Worm (Caenorhabditis elegans) whole organism, L3 larva: ENCODE results near the gene Y44A6D.3.
A peak's percentile ranks its signal among the peaks of the same experiment; 100 is the strongest.

Experiments used
- R02D3.7 ChIP-seq: fragments of 150-350 bp; optimal IDR thresholded peaks from 2 replicates; lab custom pipeline; 2014; ENCODE audit warnings: missing biosample characterization, missing genetic modification characterization
- ZK546.5 ChIP-seq: sonication (generic microtip); optimal IDR thresholded peaks from 2 replicates; lab custom pipeline; 2017; ENCODE audit warnings: missing biosample characterization, missing genetic modification characterization
- aly-2 ChIP-seq: fragments of 150-350 bp; optimal IDR thresholded peaks from 2 replicates; lab custom pipeline; 2014; ENCODE audit warnings: missing biosample characterization, missing genetic modification characterization
- ama-1 ChIP-seq: fragments of 150-350 bp; optimal IDR thresholded peaks from 2 replicates; lab custom pipeline; 2018
- ceh-16 ChIP-seq: sonication (generic microtip); optimal IDR thresholded peaks from 2 replicates; lab custom pipeline; 2017; ENCODE audit warnings: missing biosample characterization, missing genetic modification characterization
- ceh-28 ChIP-seq: fragments of 150-350 bp; optimal IDR thresholded peaks from 2 replicates; lab custom pipeline; 2014; ENCODE audit warnings: missing biosample characterization, missing genetic modification reagents, missing genetic modification characterization
- ceh-82 ChIP-seq: fragments of 150-350 bp; optimal IDR thresholded peaks from 2 replicates; lab custom pipeline; 2014; ENCODE audit warnings: missing biosample characterization, missing genetic modification characterization
- ceh-9 ChIP-seq: sonication (generic microtip); optimal IDR thresholded peaks from 2 replicates; lab custom pipeline; 2018; ENCODE audit warnings: missing biosample characterization, missing genetic modification characterization
- daf-12 ChIP-seq: fragments of 150-350 bp; optimal IDR thresholded peaks from 2 replicates; lab custom pipeline; 2014; ENCODE audit warnings: missing biosample characterization, missing genetic modification reagents, missing genetic modification characterization
- egl-27 ChIP-seq: sonication (generic microtip); optimal IDR thresholded peaks from 4 replicates; lab custom pipeline; 2017; ENCODE audit warnings: missing biosample characterization, missing genetic modification reagents, missing genetic modification characterization
- egl-5 ChIP-seq: fragments of 150-350 bp; optimal IDR thresholded peaks from 2 replicates; lab custom pipeline; 2017; ENCODE audit warnings: missing biosample characterization, missing genetic modification reagents, missing genetic modification characterization, inconsistent platforms
- elt-1 ChIP-seq: fragments of 150-350 bp; optimal IDR thresholded peaks from 2 replicates; lab custom pipeline; 2014; ENCODE audit warnings: missing biosample characterization, missing genetic modification characterization
- elt-2 ChIP-seq: sonication (generic microtip); optimal IDR thresholded peaks from 2 replicates; lab custom pipeline; 2016; ENCODE audit warnings: missing genetic modification reagents, mild to moderate bottlenecking, missing genetic modification characterization, missing compliant biosample characterization
- elt-3 ChIP-seq, 3 experiments: fragments of 150-350 bp in 1 of 3; sonication (generic microtip) in 2 of 3; optimal IDR thresholded peaks; 2 replicates in 2 of 3; 4 replicates in 1 of 3; lab custom pipeline; 2014 to 2017; ENCODE audit warnings: missing biosample characterization in 3 of 3, missing genetic modification characterization in 3 of 3
- eor-1 ChIP-seq, 2 experiments: fragments of 150-350 bp; optimal IDR thresholded peaks; 2 replicates each; lab custom pipeline; 2014 to 2018; ENCODE audit warnings: missing biosample characterization in 2 of 2, missing genetic modification characterization in 2 of 2
- fkh-10 ChIP-seq: sonication (generic microtip); optimal IDR thresholded peaks from 2 replicates; lab custom pipeline; 2017; ENCODE audit warnings: missing biosample characterization, missing genetic modification reagents, missing genetic modification characterization
- fos-1 ChIP-seq: fragments of 150-350 bp; optimal IDR thresholded peaks from 2 replicates; lab custom pipeline; 2014; ENCODE audit warnings: missing biosample characterization, missing genetic modification characterization
- hmg-11 ChIP-seq: sonication (generic microtip); optimal IDR thresholded peaks from 2 replicates; lab custom pipeline; 2016; ENCODE audit warnings: missing genetic modification characterization, missing compliant biosample characterization
- jun-1 ChIP-seq: fragments of 150-350 bp; optimal IDR thresholded peaks from 2 replicates; lab custom pipeline; 2014; ENCODE audit warnings: missing biosample characterization, missing genetic modification reagents, missing genetic modification characterization
- lin-15B ChIP-seq: fragments of 150-350 bp; optimal IDR thresholded peaks from 2 replicates; lab custom pipeline; 2014; ENCODE audit warnings: missing biosample characterization, missing genetic modification characterization
- lin-39 ChIP-seq: fragments of 150-350 bp; optimal IDR thresholded peaks from 2 replicates; lab custom pipeline; 2018; ENCODE audit warnings: missing biosample characterization, missing genetic modification reagents, missing genetic modification characterization
- lsy-12 ChIP-seq: sonication (generic microtip); optimal IDR thresholded peaks from 2 replicates; lab custom pipeline; 2016; ENCODE audit warnings: mild to moderate bottlenecking, missing genetic modification characterization, missing compliant biosample characterization
- mdl-1 ChIP-seq: fragments of 150-350 bp; optimal IDR thresholded peaks from 2 replicates; lab custom pipeline; 2014; ENCODE audit warnings: missing biosample characterization, missing genetic modification characterization
- mml-1 ChIP-seq: fragments of 150-350 bp; sonication (generic microtip); optimal IDR thresholded peaks from 3 replicates; lab custom pipeline; 2014; ENCODE audit warnings: missing biosample characterization, missing genetic modification characterization
- nfya-1 ChIP-seq: sonication (generic microtip); optimal IDR thresholded peaks from 2 replicates; lab custom pipeline; 2017; ENCODE audit warnings: missing genetic modification characterization, mild to moderate bottlenecking, missing compliant biosample characterization, antibody characterized with exemption, moderate library complexity; ENCODE audit not compliant: insufficient read depth
- nhr-11 ChIP-seq: fragments of 150-350 bp; optimal IDR thresholded peaks from 2 replicates; lab custom pipeline; 2014; ENCODE audit warnings: missing biosample characterization, missing genetic modification characterization
- nhr-12 ChIP-seq: fragments of 150-350 bp; optimal IDR thresholded peaks from 2 replicates; lab custom pipeline; 2014; ENCODE audit warnings: missing biosample characterization, missing genetic modification characterization
- nhr-23 ChIP-seq: fragments of 150-350 bp; optimal IDR thresholded peaks from 2 replicates; lab custom pipeline; 2014; ENCODE audit warnings: missing biosample characterization, missing genetic modification reagents, missing genetic modification characterization
- nhr-237 ChIP-seq: fragments of 150-350 bp; optimal IDR thresholded peaks from 2 replicates; lab custom pipeline; 2014; ENCODE audit warnings: missing biosample characterization, missing genetic modification characterization
- nhr-25 ChIP-seq: sonication (generic microtip); optimal IDR thresholded peaks from 2 replicates; lab custom pipeline; 2017; ENCODE audit warnings: missing biosample characterization, missing genetic modification characterization
- nhr-28 ChIP-seq: fragments of 150-350 bp; optimal IDR thresholded peaks from 2 replicates; lab custom pipeline; 2014; ENCODE audit warnings: missing biosample characterization, missing genetic modification characterization
- nhr-43 ChIP-seq: sonication (generic microtip); optimal IDR thresholded peaks from 2 replicates; lab custom pipeline; 2016; ENCODE audit warnings: mild to moderate bottlenecking, missing genetic modification characterization, missing compliant biosample characterization; ENCODE audit not compliant: poor library complexity, severe bottlenecking
- nhr-67 ChIP-seq: fragments of 150-350 bp; optimal IDR thresholded peaks from 2 replicates; lab custom pipeline; 2014; ENCODE audit warnings: missing biosample characterization, missing genetic modification characterization
- nhr-76 ChIP-seq: fragments of 150-350 bp; sonication (generic microtip); optimal IDR thresholded peaks from 5 replicates; lab custom pipeline; 2014; ENCODE audit warnings: missing biosample characterization, missing genetic modification characterization
- nhr-77 ChIP-seq: fragments of 150-350 bp; optimal IDR thresholded peaks from 2 replicates; lab custom pipeline; 2014; ENCODE audit warnings: missing biosample characterization, missing genetic modification characterization
- pha-4 ChIP-seq: fragments of 150-350 bp; optimal IDR thresholded peaks from 2 replicates; lab custom pipeline; 2014; ENCODE audit warnings: missing biosample characterization, missing genetic modification reagents, missing genetic modification characterization
- pqm-1 ChIP-seq: fragments of 150-350 bp; optimal IDR thresholded peaks from 2 replicates; lab custom pipeline; 2017; ENCODE audit warnings: missing biosample characterization, missing genetic modification characterization, inconsistent platforms
- sea-2 ChIP-seq: fragments of 150-350 bp; sonication (generic microtip); optimal IDR thresholded peaks from 4 replicates; lab custom pipeline; 2014; ENCODE audit warnings: missing biosample characterization, missing genetic modification reagents, missing genetic modification characterization
- skn-1 ChIP-seq: fragments of 150-350 bp; optimal IDR thresholded peaks from 2 replicates; lab custom pipeline; 2014; ENCODE audit warnings: missing biosample characterization, missing genetic modification characterization
- snpc-4 ChIP-seq: fragments of 150-350 bp; optimal IDR thresholded peaks from 2 replicates; lab custom pipeline; 2014; ENCODE audit warnings: missing biosample characterization, missing genetic modification characterization
- tbx-2 ChIP-seq: sonication (generic microtip); optimal IDR thresholded peaks from 2 replicates; lab custom pipeline; 2016; ENCODE audit warnings: mild to moderate bottlenecking, missing genetic modification characterization, missing compliant biosample characterization
- unc-39 ChIP-seq: sonication (generic microtip); optimal IDR thresholded peaks from 4 replicates; lab custom pipeline; 2017; ENCODE audit warnings: missing biosample characterization, missing genetic modification characterization
- unc-62 ChIP-seq: fragments of 150-350 bp; sonication (generic microtip); optimal IDR thresholded peaks from 4 replicates; lab custom pipeline; 2014; ENCODE audit warnings: missing biosample characterization, missing genetic modification reagents, missing genetic modification characterization
- zag-1 ChIP-seq: fragments of 150-350 bp; optimal IDR thresholded peaks from 2 replicates; lab custom pipeline; 2014; ENCODE audit warnings: missing biosample characterization, missing genetic modification characterization
- ztf-11 ChIP-seq: fragments of 150-350 bp; optimal IDR thresholded peaks from 2 replicates; lab custom pipeline; 2014; ENCODE audit warnings: missing biosample characterization, missing genetic modification characterization
- ztf-4 ChIP-seq: fragments of 150-350 bp; optimal IDR thresholded peaks from 2 replicates; lab custom pipeline; 2014; ENCODE audit warnings: missing biosample characterization, missing genetic modification characterization

The Y44A6D.3 gene

ce11 chrV:20785050-20785847 is 7.0 kb downstream of the Y44A6D.3 start:
- peak; percentile 1 for TF ChIP-seq ama-1
- TF ChIP-seq aly-2 (tag; lab: Kevin White, UChicago), result peak; percentile 53
- TF ChIP-seq ceh-82, result no peak
- peak; percentile 37 for TF ChIP-seq ceh-28 (tag; lab: Kevin White, UChicago)
- TF ChIP-seq elt-2 (tag; lab: Kevin White, UChicago), result peak; percentile 29
- TF ChIP-seq nfya-1 (tag; lab: Kevin White, UChicago), result no peak

DNA sequence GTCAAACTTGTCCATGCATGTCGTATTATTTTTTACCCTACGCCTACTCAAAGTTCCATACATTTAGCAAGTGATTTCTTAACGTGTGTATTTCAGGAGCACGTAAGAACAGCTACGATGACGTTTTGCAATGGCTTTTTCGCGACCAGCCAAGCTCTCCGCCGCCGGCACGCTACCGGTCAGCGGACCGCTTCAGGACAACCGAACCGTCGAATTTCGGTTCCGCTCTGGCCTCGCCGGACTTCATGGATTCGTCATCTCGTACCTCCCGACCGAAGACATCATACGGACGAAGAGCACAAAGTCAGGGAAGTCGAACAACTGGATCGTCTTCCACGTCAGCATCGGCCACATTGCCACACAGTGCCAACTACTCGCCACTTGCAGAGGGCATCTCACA is 8.6 kb downstream of the Y44A6D.3 start:
- TF ChIP-seq hmg-11 (tag; lab: Kevin White, UChicago) (no peak), elt-2 (tag; lab: Kevin White, UChicago) (no peak), R02D3.7 (tag; lab: Kevin White, UChicago) (no peak), elt-1 (tag; lab: Kevin White, UChicago) (no peak), lin-15B (tag; lab: Kevin White, UChicago) (no peak), egl-5 (tag; lab: Kevin White, UChicago) (no peak), nhr-76 (tag; lab: Kevin White, UChicago) (no peak), mdl-1 (tag; lab: Kevin White, UChicago) (no peak), elt-3 (tag; optimal IDR thresholded peaks at IDR 0.05; lab: Kevin White, UChicago) (no peak), nhr-25 (no peak), ceh-16 (tag; lab: Kevin White, UChicago) (no peak), ceh-82 (no peak), ZK546.5 (tag; lab: Kevin White, UChicago) (no peak)

DNA sequence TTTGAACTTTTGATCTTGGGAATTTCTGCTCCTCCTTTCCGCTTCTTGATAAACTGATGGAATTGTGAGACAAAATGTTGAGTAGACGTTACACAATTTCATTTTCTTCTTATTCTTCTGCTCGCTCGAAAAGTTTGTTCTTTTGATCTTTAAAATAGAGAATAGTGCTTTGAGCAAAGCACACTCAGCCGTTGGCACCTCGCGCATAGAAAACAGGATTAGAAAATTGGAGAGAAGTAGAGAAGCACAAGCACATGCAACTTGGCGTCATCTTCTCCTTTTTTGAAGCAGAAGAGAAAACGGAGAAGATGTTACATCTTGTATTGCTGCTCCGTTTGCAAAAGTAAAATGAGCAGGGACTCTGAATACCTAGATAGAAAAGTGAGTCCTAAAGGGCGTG is 10.0 kb downstream of the Y44A6D.3 start:
- TF ChIP-seq fos-1 (tag; lab: Kevin White, UChicago) (no peak), ama-1 (peak; percentile 86), pha-4 (tag; lab: Kevin White, UChicago) (no peak), skn-1 (tag; lab: Kevin White, UChicago) (no peak), nfya-1 (tag; lab: Kevin White, UChicago) (peak; percentile 87), ceh-9 (tag; lab: Kevin White, UChicago) (no peak), ztf-4 (tag; lab: Kevin White, UChicago) (no peak), pqm-1 (tag; lab: Kevin White, UChicago) (no peak), lin-39 (peak; percentile 33), nhr-237 (tag; lab: Kevin White, UChicago) (no peak), mml-1 (no peak), zag-1 (tag; lab: Kevin White, UChicago) (no peak), eor-1 (tag; optimal IDR thresholded peaks at IDR 0.05; lab: Kevin White, UChicago) (no peak), nhr-12 (tag; lab: Kevin White, UChicago) (no peak), ceh-28 (tag; lab: Kevin White, UChicago) (peak; percentile 3), nhr-23 (tag; lab: Kevin White, UChicago) (no peak), snpc-4 (tag; lab: Kevin White, UChicago) (no peak), mdl-1 (tag; lab: Kevin White, UChicago) (peak; percentile 24), tbx-2 (tag; lab: Kevin White, UChicago) (no peak), jun-1 (tag; lab: Kevin White, UChicago) (no peak), nhr-43 (no peak), fkh-10 (peak; percentile 98), ZK546.5 (tag; lab: Kevin White, UChicago) (no peak), egl-27 (tag; lab: Kevin White, UChicago) (no peak), elt-1 (tag; lab: Kevin White, UChicago) (no peak), nhr-77 (tag; lab: Kevin White, UChicago) (no peak), nhr-28 (no peak), elt-2 (tag; lab: Kevin White, UChicago) (no peak), unc-62 (GFP tag; lab: Kevin White, UChicago) (no peak), daf-12 (tag; lab: Kevin White, UChicago) (no peak), elt-3 (tag; optimal IDR thresholded peaks at IDR 0.05; lab: Kevin White, UChicago) (no peak), nhr-67 (tag; lab: Kevin White, UChicago) (no peak), ztf-11 (tag; lab: Kevin White, UChicago) (no peak), aly-2 (tag; lab: Kevin White, UChicago) (no peak), egl-5 (tag; lab: Kevin White, UChicago) (no peak), ceh-16 (tag; lab: Kevin White, UChicago) (no peak), lin-15B (tag; lab: Kevin White, UChicago) (peak; percentile 33), R02D3.7 (tag; lab: Kevin White, UChicago) (no peak), sea-2 (GFP tag; lab: Kevin White, UChicago) (no peak), hmg-11 (tag; lab: Kevin White, UChicago) (peak; percentile 38), nhr-11 (tag; lab: Kevin White, UChicago) (no peak), nhr-76 (tag; lab: Kevin White, UChicago) (no peak), ceh-82 (no peak), unc-39 (tag; lab: Kevin White, UChicago) (no peak), nhr-25 (no peak), lsy-12 (peak; percentile 48)
